Worm (Caenorhabditis elegans) whole organism, L2 larva: ENCODE measurements around the gene F46B3.7.

Experiments
- C34F6.9 ChIP-seq: fragments of 150-350 bp; optimal IDR thresholded peaks from 2 replicates; lab custom pipeline; 2014; ENCODE audit warnings: missing biosample characterization, missing genetic modification characterization
- F13H6.1 ChIP-seq: sonication (generic microtip); optimal IDR thresholded peaks from 2 replicates; lab custom pipeline; 2016; ENCODE audit warnings: missing genetic modification characterization, missing compliant biosample characterization
- R02D3.7 ChIP-seq: fragments of 150-350 bp; optimal IDR thresholded peaks from 2 replicates; lab custom pipeline; 2014; ENCODE audit warnings: missing biosample characterization, missing genetic modification characterization
- Y55F3AM.14 ChIP-seq: fragments of 200-800 bp; sonication (Bioruptor generic); optimal IDR thresholded peaks from 2 replicates; lab custom pipeline; 2018; ENCODE audit warnings: mild to moderate bottlenecking, missing genetic modification characterization, missing compliant biosample characterization
- ZK546.5 ChIP-seq: sonication (generic microtip); optimal IDR thresholded peaks from 2 replicates; lab custom pipeline; 2017; ENCODE audit warnings: missing biosample characterization, missing genetic modification characterization
- ama-1 ChIP-seq: fragments of 150-350 bp; optimal IDR thresholded peaks from 2 replicates; lab custom pipeline; 2018; ENCODE audit warnings: inconsistent platforms
- blmp-1 ChIP-seq: sonication (generic microtip); optimal IDR thresholded peaks from 2 replicates; lab custom pipeline; 2017; ENCODE audit warnings: missing genetic modification characterization, mild to moderate bottlenecking, missing compliant biosample characterization, antibody characterized with exemption, moderate library complexity; ENCODE audit not compliant: insufficient read depth
- ceh-16 ChIP-seq: fragments of 150-350 bp; optimal IDR thresholded peaks from 2 replicates; lab custom pipeline; 2014; ENCODE audit warnings: missing biosample characterization, missing genetic modification characterization
- ceh-82 ChIP-seq: fragments of 150-350 bp; optimal IDR thresholded peaks from 2 replicates; lab custom pipeline; 2014; ENCODE audit warnings: missing biosample characterization, missing genetic modification characterization
- crh-2 ChIP-seq: sonication (generic microtip); optimal IDR thresholded peaks from 2 replicates; lab custom pipeline; 2017; ENCODE audit warnings: missing biosample characterization, missing genetic modification characterization
- dmd-4 ChIP-seq: sonication (generic microtip); optimal IDR thresholded peaks from 2 replicates; lab custom pipeline; 2017; ENCODE audit warnings: missing biosample characterization, missing genetic modification characterization
- egl-27 ChIP-seq: sonication (generic microtip); optimal IDR thresholded peaks from 3 replicates; lab custom pipeline; 2017; ENCODE audit warnings: missing biosample characterization, missing genetic modification reagents, missing genetic modification characterization
- elt-1 ChIP-seq: fragments of 150-350 bp; optimal IDR thresholded peaks from 2 replicates; lab custom pipeline; 2014; ENCODE audit warnings: missing biosample characterization, missing genetic modification characterization
- elt-3 ChIP-seq: sonication (generic microtip); optimal IDR thresholded peaks from 2 replicates; lab custom pipeline; 2017; ENCODE audit warnings: missing biosample characterization, missing genetic modification characterization
- fos-1 ChIP-seq: fragments of 150-350 bp; optimal IDR thresholded peaks from 2 replicates; lab custom pipeline; 2014; ENCODE audit warnings: missing biosample characterization, missing genetic modification characterization
- gmeb-1 ChIP-seq: fragments of 150-350 bp; optimal IDR thresholded peaks from 2 replicates; lab custom pipeline; 2014; ENCODE audit warnings: missing biosample characterization, missing genetic modification characterization
- lin-11 ChIP-seq: fragments of 150-350 bp; sonication (generic microtip); optimal IDR thresholded peaks from 2 replicates; lab custom pipeline; 2014; ENCODE audit warnings: missing biosample characterization, missing genetic modification characterization, inconsistent platforms, mixed read lengths
- lin-13 ChIP-seq: fragments of 150-350 bp; optimal IDR thresholded peaks from 2 replicates; lab custom pipeline; 2014; ENCODE audit warnings: missing biosample characterization, missing genetic modification reagents, missing genetic modification characterization
- lsy-2 ChIP-seq, 2 experiments: fragments of 150-350 bp in 1 of 2; sonication (generic microtip) in 1 of 2; optimal IDR thresholded peaks; 2 replicates each; lab custom pipeline; 2014 to 2017; ENCODE audit warnings: missing biosample characterization in 2 of 2, missing genetic modification characterization in 2 of 2
- mab-5 ChIP-seq: fragments of 150-350 bp; optimal IDR thresholded peaks from 2 replicates; lab custom pipeline; 2014; ENCODE audit warnings: missing biosample characterization, missing genetic modification characterization
- mbf-1 ChIP-seq: sonication (generic microtip); optimal IDR thresholded peaks from 2 replicates; lab custom pipeline; 2017; ENCODE audit warnings: missing biosample characterization, missing genetic modification characterization
- mdl-1 ChIP-seq, 2 experiments: fragments of 150-350 bp in 1 of 2; sonication (generic microtip) in 1 of 2; optimal IDR thresholded peaks; 2 replicates each; lab custom pipeline; 2017; ENCODE audit warnings: missing biosample characterization in 2 of 2, missing genetic modification characterization in 2 of 2
- nhr-10 ChIP-seq: sonication (generic microtip); optimal IDR thresholded peaks from 2 replicates; lab custom pipeline; 2017; ENCODE audit warnings: missing biosample characterization, missing genetic modification characterization
- nhr-11 ChIP-seq: fragments of 150-350 bp; optimal IDR thresholded peaks from 2 replicates; lab custom pipeline; 2014; ENCODE audit warnings: missing biosample characterization, missing genetic modification characterization
- nhr-12 ChIP-seq: fragments of 150-350 bp; optimal IDR thresholded peaks from 2 replicates; lab custom pipeline; 2014; ENCODE audit warnings: missing biosample characterization, missing genetic modification characterization
- nhr-21 ChIP-seq: fragments of 150-350 bp; optimal IDR thresholded peaks from 2 replicates; lab custom pipeline; 2014; ENCODE audit warnings: missing biosample characterization, missing genetic modification characterization
- nhr-23 ChIP-seq: fragments of 150-350 bp; optimal IDR thresholded peaks from 2 replicates; lab custom pipeline; 2014; ENCODE audit warnings: missing biosample characterization, missing genetic modification reagents, missing genetic modification characterization
- nhr-25 ChIP-seq: fragments of 150-350 bp; sonication (generic microtip); optimal IDR thresholded peaks from 3 replicates; lab custom pipeline; 2014; ENCODE audit warnings: missing biosample characterization, missing genetic modification characterization
- nhr-77 ChIP-seq: fragments of 150-350 bp; optimal IDR thresholded peaks from 2 replicates; lab custom pipeline; 2014; ENCODE audit warnings: missing biosample characterization, missing genetic modification characterization
- sem-4 ChIP-seq: fragments of 150-350 bp; optimal IDR thresholded peaks from 2 replicates; lab custom pipeline; 2014; ENCODE audit warnings: missing biosample characterization, missing genetic modification reagents, missing genetic modification characterization
- sma-3 ChIP-seq: sonication (generic microtip); optimal IDR thresholded peaks from 2 replicates; lab custom pipeline; 2016; ENCODE audit warnings: missing genetic modification reagents, missing genetic modification characterization, missing compliant biosample characterization
- snpc-4 ChIP-seq: fragments of 150-350 bp; optimal IDR thresholded peaks from 2 replicates; lab custom pipeline; 2014; ENCODE audit warnings: missing biosample characterization, missing genetic modification characterization
- unc-55 ChIP-seq: fragments of 150-350 bp; sonication (generic microtip); optimal IDR thresholded peaks from 3 replicates; lab custom pipeline; 2014; ENCODE audit warnings: missing biosample characterization, missing genetic modification reagents, missing genetic modification characterization
- unc-62 ChIP-seq: fragments of 150-350 bp; optimal IDR thresholded peaks from 2 replicates; lab custom pipeline; 2014; ENCODE audit warnings: missing biosample characterization, missing genetic modification reagents, missing genetic modification characterization
- zag-1 ChIP-seq: fragments of 150-350 bp; optimal IDR thresholded peaks from 2 replicates; lab custom pipeline; 2014; ENCODE audit warnings: missing biosample characterization, missing genetic modification characterization
- ztf-11 ChIP-seq: sonication (generic microtip); optimal IDR thresholded peaks from 2 replicates; lab custom pipeline; 2017; ENCODE audit warnings: missing biosample characterization, missing genetic modification characterization
- ztf-4 ChIP-seq: fragments of 150-350 bp; optimal IDR thresholded peaks from 2 replicates; lab custom pipeline; 2014; ENCODE audit warnings: missing biosample characterization, missing genetic modification characterization

Gene F46B3.7

DNA sequence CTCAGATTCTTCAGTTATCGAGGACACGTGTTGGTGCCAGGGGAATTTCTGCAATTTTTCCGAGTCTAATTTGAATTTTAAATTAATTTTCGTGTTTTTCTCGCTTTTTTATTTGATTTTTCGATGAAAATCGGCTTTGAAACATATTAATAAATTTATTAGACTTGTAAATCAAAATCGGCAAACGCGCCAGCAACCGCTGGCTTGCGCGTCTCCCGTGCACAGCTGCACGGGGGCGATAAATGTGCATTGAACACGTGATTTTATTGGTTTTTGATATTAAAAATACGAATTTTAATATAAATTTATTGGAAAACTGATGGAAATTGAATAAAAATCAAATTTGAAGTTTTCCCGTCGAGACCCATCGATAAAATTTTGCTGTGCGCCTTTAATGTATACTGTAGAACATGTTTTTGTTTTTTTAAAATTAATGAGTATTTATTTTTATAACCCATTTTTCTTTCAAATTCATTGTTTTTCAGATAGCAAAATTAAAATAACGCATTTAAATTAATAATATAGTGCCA lies 38.0 kb downstream of the F46B3.7 start, which contains the start of gene F26F2.7:
Gene F26F2.7 (plus strand): TSS at position 480 of the 530 bp plus-strand sequence.
- TF ChIP-seq snpc-4 (tag; lab: Kevin White, UChicago) = peak; percentile 43
- no peak for TF ChIP-seq ceh-16 (tag; lab: Kevin White, UChicago)
- peak; percentile 21 for TF ChIP-seq R02D3.7 (tag; lab: Kevin White, UChicago)
- peak; percentile 88 for TF ChIP-seq crh-2 (tag; lab: Kevin White, UChicago)
- no peak for TF ChIP-seq nhr-25 (tag; lab: Kevin White, UChicago)
- peak; percentile 82 to 93 for TF ChIP-seq lsy-2 (tag; optimal IDR thresholded peaks at IDR 0.05; lab: Kevin White, UChicago)
- peak; percentile 30 to 45 for TF ChIP-seq mdl-1 (tag; optimal IDR thresholded peaks at IDR 0.05; lab: Kevin White, UChicago)
- peak; percentile 45 for TF ChIP-seq fos-1 (tag; lab: Kevin White, UChicago)
- no peak for TF ChIP-seq blmp-1
- TF ChIP-seq lin-13 (GFP tag; lab: Kevin White, UChicago) = peak; percentile 85
- TF ChIP-seq mab-5 = peak; percentile 61
- peak; percentile 21 for TF ChIP-seq egl-27
- no peak for TF ChIP-seq elt-1 (tag; lab: Kevin White, UChicago)
- peak; percentile 68 for TF ChIP-seq F13H6.1
- peak; percentile 71 for TF ChIP-seq sem-4
- TF ChIP-seq unc-55 (GFP tag; lab: Kevin White, UChicago) = peak; percentile 75
- peak; percentile 80 for TF ChIP-seq gmeb-1 (tag; lab: Kevin White, UChicago)
- peak; percentile 61 for TF ChIP-seq ztf-4 (tag; lab: Kevin White, UChicago)
- TF ChIP-seq C34F6.9 (tag; lab: Kevin White, UChicago) = peak; percentile 94
- peak; percentile 75 for TF ChIP-seq lin-11 (tag; lab: Kevin White, UChicago)
- peak; percentile 58 for TF ChIP-seq nhr-21
- no peak for TF ChIP-seq nhr-10 (tag; lab: Kevin White, UChicago)
- TF ChIP-seq ZK546.5 (tag; lab: Kevin White, UChicago) = no peak
- TF ChIP-seq unc-62 = no peak
- TF ChIP-seq sma-3 (GFP tag; lab: Kevin White, UChicago) = peak; percentile 80
- TF ChIP-seq dmd-4 (tag; lab: Kevin White, UChicago) = peak; percentile 29
- peak; percentile 34 for TF ChIP-seq zag-1 (tag; lab: Kevin White, UChicago)
- no peak for TF ChIP-seq mbf-1 (tag; lab: Kevin White, UChicago)
- no peak for TF ChIP-seq ama-1 (lab: Kevin White, UChicago)
- TF ChIP-seq, all 48 proteins: peak for 20

ce11 chrV:20579534-20579933 lies 39.0 kb downstream of the F46B3.7 start, which contains the start of gene F26F2.8:
Gene F26F2.8, plus strand, starts transcription at chrV:20579546.
- no peak for TF ChIP-seq Y55F3AM.14 (GFP tag; lab: Kevin White, UChicago)
- TF ChIP-seq nhr-10 (tag; lab: Kevin White, UChicago) = no peak
- TF ChIP-seq elt-1 (tag; lab: Kevin White, UChicago) = no peak
- no peak for TF ChIP-seq elt-3 (tag; lab: Kevin White, UChicago)
- TF ChIP-seq fos-1 (tag; lab: Kevin White, UChicago) = no peak
- TF ChIP-seq nhr-23 (tag; lab: Kevin White, UChicago) = no peak

DNA sequence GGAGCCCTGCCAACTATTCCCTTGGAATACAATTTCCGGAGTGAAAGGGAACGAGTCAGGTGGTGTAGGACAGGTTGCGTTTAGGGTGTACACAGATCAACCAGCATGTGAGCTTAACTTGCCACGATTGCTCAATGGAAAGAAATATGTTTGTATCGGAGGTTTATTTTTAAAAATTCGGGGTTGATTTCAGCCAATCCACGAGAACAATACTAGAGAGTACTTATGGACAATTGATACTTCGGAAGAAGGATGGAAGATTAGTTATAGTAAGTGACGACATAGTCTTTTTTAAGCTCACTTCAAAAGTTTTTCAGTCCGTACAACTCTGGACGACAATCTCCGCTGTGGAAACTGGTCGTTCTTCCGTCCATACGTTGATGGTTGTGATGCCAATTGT lies 43.7 kb downstream of the F46B3.7 start:
- TF ChIP-seq nhr-12 = no peak
- TF ChIP-seq ceh-82 (tag; lab: Kevin White, UChicago) = no peak
- TF ChIP-seq crh-2 (tag; lab: Kevin White, UChicago) = no peak
- TF ChIP-seq R02D3.7 (tag; lab: Kevin White, UChicago) = no peak
- no peak for TF ChIP-seq mbf-1 (tag; lab: Kevin White, UChicago)
- TF ChIP-seq fos-1 (tag; lab: Kevin White, UChicago) = no peak
- no peak for TF ChIP-seq unc-62
- TF ChIP-seq nhr-11 (tag; lab: Kevin White, UChicago) = no peak
- TF ChIP-seq nhr-77 (tag; lab: Kevin White, UChicago) = no peak
- TF ChIP-seq snpc-4 (tag; lab: Kevin White, UChicago) = no peak
- TF ChIP-seq elt-1 (tag; lab: Kevin White, UChicago) = no peak
- no peak for TF ChIP-seq zag-1 (tag; lab: Kevin White, UChicago)
- no peak for TF ChIP-seq nhr-25 (tag; lab: Kevin White, UChicago)
- no peak for TF ChIP-seq ztf-4 (tag; lab: Kevin White, UChicago)
- TF ChIP-seq nhr-10 (tag; lab: Kevin White, UChicago) = no peak
- no peak for TF ChIP-seq ztf-11 (tag; lab: Kevin White, UChicago)
- TF ChIP-seq ceh-16 (tag; lab: Kevin White, UChicago) = no peak
